Worm (Caenorhabditis elegans): ENCODE data around the gene lron-12.

DNA sequence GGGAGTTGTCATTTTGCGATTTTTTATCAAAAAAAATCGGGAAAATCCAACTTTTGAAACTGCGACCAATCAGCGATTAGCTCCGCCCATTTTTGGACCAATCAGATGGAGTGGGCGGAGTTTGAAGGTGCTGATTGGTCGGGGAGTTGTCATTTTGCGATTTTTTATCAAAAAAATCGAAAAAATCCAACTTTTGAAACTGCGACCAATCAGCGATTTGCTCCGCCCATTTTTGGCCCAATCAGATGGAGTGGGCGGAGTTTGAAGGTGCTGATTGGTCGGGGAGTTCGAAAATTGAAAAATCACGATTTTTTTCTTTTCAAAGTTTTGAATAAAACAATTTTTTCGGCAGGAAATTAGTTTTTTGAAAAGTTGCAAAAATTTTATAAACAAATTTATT is 39.3 kb upstream of the lron-12 start:
- TF ChIP-seq F13C5.2 (tag; optimal IDR thresholded peaks at IDR 0.05) (no peak), ama-1 (optimal IDR thresholded peaks at IDR 0.05) (no peak), ets-7 (tag; optimal IDR thresholded peaks at IDR 0.05) (no peak), hmbx-1 (tag; optimal IDR thresholded peaks at IDR 0.05) (no peak), flt-1 (GFP tag; IDR thresholded peaks at IDR 0.05) (no peak), ceh-36 (tag; optimal IDR thresholded peaks at IDR 0.05) (no peak), ceh-13 (GFP tag; optimal IDR thresholded peaks at IDR 0.05) (no peak), tbx-37 (GFP tag; conservative IDR thresholded peaks at IDR 0.05) (no peak)

Measured in whole organism, early embryonic.